Worm (Caenorhabditis elegans): ENCODE data around the gene tag-209.

The tag-209 gene

DNA sequence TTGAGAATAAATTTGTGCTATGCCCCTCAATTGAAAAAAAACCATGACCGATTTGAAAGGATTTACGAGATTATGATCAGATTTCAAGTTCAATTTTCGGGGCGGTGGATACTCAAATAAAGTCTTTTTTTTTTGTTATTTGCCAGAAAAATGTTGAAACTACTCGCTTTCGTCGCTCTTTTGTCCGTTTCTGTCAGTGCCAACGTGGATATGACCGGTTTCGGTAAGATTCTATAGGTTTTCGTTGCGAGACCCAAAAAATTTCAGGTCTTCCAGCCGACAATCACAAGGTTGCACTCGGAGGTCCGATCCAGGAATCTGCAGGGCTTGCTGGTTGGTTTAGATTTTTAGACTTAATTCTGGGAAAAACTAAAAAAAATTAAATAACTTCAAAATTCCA is at the start of gene tag-209:
tag-209 (plus strand) TSS at position 73 of the 400 bp plus-strand sequence.
- TF ChIP-seq nhr-19 (GFP tag; conservative IDR thresholded peaks at IDR 0.05) (no peak), zip-4 (GFP tag; optimal IDR thresholded peaks at IDR 0.05) (no peak), ama-1 (optimal IDR thresholded peaks at IDR 0.05) (no peak), xbp-1 (tag; optimal IDR thresholded peaks at IDR 0.05) (no peak)

DNA sequence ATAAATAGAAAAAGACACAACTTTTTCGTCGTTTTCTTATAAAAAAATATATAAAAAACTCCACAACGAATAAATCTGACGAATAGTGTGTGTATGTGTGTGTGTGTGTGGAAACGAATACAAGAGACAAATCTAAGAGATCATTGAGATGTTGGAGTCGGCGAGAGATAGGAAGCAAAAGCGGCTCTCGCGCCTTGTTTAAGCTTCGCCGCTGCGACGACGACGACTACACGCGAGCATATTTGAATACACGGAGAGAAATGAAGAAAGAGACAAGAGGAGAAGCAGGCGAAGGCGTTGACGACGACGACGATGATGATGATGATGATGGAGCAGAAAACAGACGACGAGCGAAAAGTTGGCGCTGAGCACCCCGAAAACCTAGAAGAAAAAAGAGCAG is 42.3 kb upstream of the tag-209 start:
- TF ChIP-seq snpc-4 (tag; optimal IDR thresholded peaks at IDR 0.05) (no peak), unc-130 (tag; optimal IDR thresholded peaks at IDR 0.05) (no peak), mab-9 (GFP tag; IDR thresholded peaks at IDR 0.05) (no peak), mef-2 (tag; optimal IDR thresholded peaks at IDR 0.05) (no peak), ztf-4 (tag; optimal IDR thresholded peaks at IDR 0.05) (no peak), nhr-71 (tag; optimal IDR thresholded peaks at IDR 0.05) (peak; percentile 39), ceh-8 (GFP tag; optimal IDR thresholded peaks at IDR 0.05) (no peak), unc-62 (GFP tag; optimal IDR thresholded peaks at IDR 0.05) (no peak), unc-86 (tag; optimal IDR thresholded peaks at IDR 0.05) (peak; percentile 56), xbp-1 (tag; optimal IDR thresholded peaks at IDR 0.05) (no peak), nhr-28 (tag; optimal IDR thresholded peaks at IDR 0.05) (no peak), hlh-17 (GFP tag; optimal IDR thresholded peaks at IDR 0.05; ENCODE audit: borderline replicate concordance) (no peak), mdl-1 (tag; optimal IDR thresholded peaks at IDR 0.05) (no peak), fkh-10 (GFP tag; optimal IDR thresholded peaks at IDR 0.05) (peak; percentile 20), lin-14 (GFP tag; optimal IDR thresholded peaks at IDR 0.05) (peak; percentile 79), C16A3.4 (tag; optimal IDR thresholded peaks at IDR 0.05) (no peak), pag-3 (tag; optimal IDR thresholded peaks at IDR 0.05; ENCODE audit: borderline replicate concordance, insufficient read depth) (no peak), tlp-1 (tag; optimal IDR thresholded peaks at IDR 0.05) (no peak), nhr-90 (tag; optimal IDR thresholded peaks at IDR 0.05; ENCODE audit: poor library complexity) (no peak), unc-98 (GFP tag; IDR thresholded peaks at IDR 0.05) (no peak), sptf-1 (tag; optimal IDR thresholded peaks at IDR 0.05) (no peak), ets-5 (GFP tag; IDR thresholded peaks at IDR 0.05) (no peak), sox-4 (tag; optimal IDR thresholded peaks at IDR 0.05) (no peak), lir-3 (tag; optimal IDR thresholded peaks at IDR 0.05; ENCODE audit: poor library complexity) (no peak), hlh-4 (tag; optimal IDR thresholded peaks at IDR 0.05) (no peak), fkh-8 (tag; optimal IDR thresholded peaks at IDR 0.05) (peak; percentile 69), ceh-82 (tag; optimal IDR thresholded peaks at IDR 0.05) (peak; percentile 4 to 49 (median 8)), lin-35 (GFP tag; optimal IDR thresholded peaks at IDR 0.05) (peak in 1 of 2 experiments; percentile 34), jun-1 (tag; optimal IDR thresholded peaks at IDR 0.05) (no peak), fos-1 (tag; optimal IDR thresholded peaks at IDR 0.05) (no peak), pqm-1 (tag; optimal IDR thresholded peaks at IDR 0.05) (no peak), unc-30 (tag; optimal IDR thresholded peaks at IDR 0.05) (no peak), elt-3 (tag; optimal IDR thresholded peaks at IDR 0.05) (no peak), tbx-2 (tag; optimal IDR thresholded peaks at IDR 0.05) (peak; percentile 24), nhr-11 (tag; optimal IDR thresholded peaks at IDR 0.05) (no peak), ceh-90 (tag; optimal IDR thresholded peaks at IDR 0.05) (no peak), egl-13 (tag; optimal IDR thresholded peaks at IDR 0.05) (peak; percentile 53), dsc-1 (tag; optimal IDR thresholded peaks at IDR 0.05) (peak; percentile 34), efl-1 (optimal IDR thresholded peaks at IDR 0.05) (peak; percentile 20 to 48), efl-1 (GFP tag; optimal IDR thresholded peaks at IDR 0.05 in 1 of 2) (peak in 1 of 2 experiments; percentile 11), blmp-1 (tag; optimal IDR thresholded peaks at IDR 0.05) (no peak), ces-1 (GFP tag; optimal IDR thresholded peaks at IDR 0.05) (no peak), aly-2 (tag; optimal IDR thresholded peaks at IDR 0.05) (no peak), swsn-7 (tag; optimal IDR thresholded peaks at IDR 0.05) (peak; percentile 39), lin-13 (GFP tag; optimal IDR thresholded peaks at IDR 0.05) (no peak), nhr-47 (tag; optimal IDR thresholded peaks at IDR 0.05) (peak; percentile 31), lsy-2 (tag; optimal IDR thresholded peaks at IDR 0.05) (peak in 1 of 2 experiments; percentile 41), efl-3 (GFP tag; optimal IDR thresholded peaks at IDR 0.05) (no peak), ztf-11 (tag; optimal IDR thresholded peaks at IDR 0.05) (no peak)

Data from whole organism, L1 larva.